Fruit fly (Drosophila melanogaster) whole organism, embryonic: ENCODE results near the gene CG31823.

Experiments
- Aef1 ChIP-seq: fragments of 200-800 bp; sonication (Bioruptor generic); IDR thresholded peaks from 3 replicates; pipeline ENCODE4 v1.3.6; 2022; ENCODE audit warnings: missing biosample characterization, missing genetic modification characterization
- Bgb ChIP-seq: fragments of 200-800 bp; sonication (Bioruptor generic); IDR thresholded peaks from 2 replicates; pipeline ENCODE4 v1.3.6; 2022; ENCODE audit warnings: missing biosample characterization, missing genetic modification characterization; ENCODE audit not compliant: partially characterized antibody
- CG10462 ChIP-seq: fragments of 200-800 bp; sonication (Bioruptor generic); optimal IDR thresholded peaks from 2 replicates; lab custom pipeline; 2016; ENCODE audit warnings: missing biosample characterization, missing genetic modification characterization
- CG11398 ChIP-seq: fragments of 200-800 bp; sonication (Bioruptor generic); optimal IDR thresholded peaks from 2 replicates; lab custom pipeline; 2016; ENCODE audit warnings: missing biosample characterization, missing genetic modification characterization
- CG14441 ChIP-seq: fragments of 200-800 bp; sonication (Bioruptor generic); IDR thresholded peaks from 2 replicates; pipeline ENCODE4 v1.3.6; 2022; ENCODE audit warnings: missing biosample characterization, missing genetic modification characterization
- CG15011 ChIP-seq: fragments of 200-800 bp; sonication (Bioruptor generic); optimal IDR thresholded peaks from 3 replicates; lab custom pipeline; 2018; ENCODE audit warnings: missing biosample characterization, mild to moderate bottlenecking, missing genetic modification characterization
- CG15479 ChIP-seq: fragments of 200-800 bp; sonication (Bioruptor generic); optimal IDR thresholded peaks from 3 replicates; lab custom pipeline; 2019; ENCODE audit warnings: missing biosample characterization, mild to moderate bottlenecking, missing genetic modification characterization, moderate library complexity
- CG15601 ChIP-seq: fragments of 200-800 bp; sonication (Bioruptor generic); optimal IDR thresholded peaks from 3 replicates; lab custom pipeline; 2019; ENCODE audit warnings: missing biosample characterization, mild to moderate bottlenecking, missing genetic modification characterization, moderate library complexity
- CG18764 ChIP-seq: fragments of 200-800 bp; sonication (Bioruptor generic); optimal IDR thresholded peaks from 3 replicates; lab custom pipeline; 2016; ENCODE audit warnings: missing biosample characterization, missing genetic modification characterization
- CG30403 ChIP-seq: fragments of 200-800 bp; sonication (Bioruptor generic); optimal IDR thresholded peaks from 3 replicates; lab custom pipeline; 2016; ENCODE audit warnings: missing biosample characterization, missing genetic modification characterization
- CG3281 ChIP-seq: fragments of 200-800 bp; sonication (Bioruptor generic); optimal IDR thresholded peaks from 3 replicates; lab custom pipeline; 2017; ENCODE audit warnings: missing biosample characterization, mild to moderate bottlenecking, missing genetic modification characterization
- CG34224 ChIP-seq: fragments of 200-800 bp; sonication (Bioruptor generic); IDR thresholded peaks from 3 replicates; pipeline ENCODE4 v1.3.6; 2022; ENCODE audit warnings: missing biosample characterization, missing genetic modification characterization; ENCODE audit not compliant: partially characterized antibody
- CG34376 ChIP-seq: fragments of 200-800 bp; sonication (Bioruptor generic); optimal IDR thresholded peaks from 2 replicates; lab custom pipeline; 2018; ENCODE audit warnings: missing biosample characterization, mild to moderate bottlenecking, missing genetic modification characterization
- CG34422 ChIP-seq: fragments of 200-800 bp; sonication (Bioruptor generic); IDR thresholded peaks from 3 replicates; pipeline ENCODE4 v1.3.6; 2022; ENCODE audit warnings: missing biosample characterization, missing genetic modification characterization
- CG7372 ChIP-seq: fragments of 200-800 bp; sonication (Bioruptor generic); IDR thresholded peaks from 2 replicates; pipeline ENCODE4 v1.3.6; 2022; ENCODE audit warnings: missing biosample characterization, missing genetic modification characterization
- CG8924 ChIP-seq: fragments of 200-800 bp; optimal IDR thresholded peaks from 3 replicates; lab custom pipeline; 2019; ENCODE audit warnings: missing biosample characterization, mild to moderate bottlenecking, missing genetic modification characterization, moderate library complexity
- Deaf1 ChIP-seq: fragments of 200-800 bp; optimal IDR thresholded peaks from 3 replicates; lab custom pipeline; 2019; ENCODE audit warnings: missing biosample characterization, mild to moderate bottlenecking, missing genetic modification characterization, moderate library complexity
- Dll ChIP-seq: fragments of 200-800 bp; sonication (Bioruptor generic); IDR thresholded peaks from 4 replicates; pipeline ENCODE4 v1.3.6; 2022; ENCODE audit warnings: missing biosample characterization, missing genetic modification characterization; ENCODE audit not compliant: partially characterized antibody
- Ets65A ChIP-seq: fragments of 200-800 bp; sonication (Bioruptor generic); peaks from one replicate; lab custom pipeline; 2016; ENCODE audit warnings: missing biosample characterization, missing genetic modification characterization
- Fer2 ChIP-seq: fragments of 200-800 bp; sonication (Bioruptor generic); optimal IDR thresholded peaks from 2 replicates; lab custom pipeline; 2018; ENCODE audit warnings: missing biosample characterization, mild to moderate bottlenecking, missing genetic modification characterization, moderate library complexity
- Mad ChIP-seq: fragments of 200-800 bp; sonication (Bioruptor generic); optimal IDR thresholded peaks from 2 replicates; lab custom pipeline; 2016; ENCODE audit warnings: missing biosample characterization, missing genetic modification characterization
- Mrtf ChIP-seq: fragments of 200-800 bp; sonication (Bioruptor generic); IDR thresholded peaks from 3 replicates; pipeline ENCODE4 v1.3.6; 2022; ENCODE audit warnings: missing biosample characterization, missing genetic modification characterization
- Nf-YB ChIP-seq: fragments of 200-800 bp; sonication (Bioruptor generic); optimal IDR thresholded peaks from 3 replicates; lab custom pipeline; 2019; ENCODE audit warnings: missing biosample characterization, mild to moderate bottlenecking, missing genetic modification characterization, moderate library complexity
- Optix ChIP-seq: fragments of 200-800 bp; sonication (Bioruptor generic); IDR thresholded peaks from 3 replicates; pipeline ENCODE4 v1.3.6; 2022; ENCODE audit warnings: missing biosample characterization, missing genetic modification characterization
- PHDP ChIP-seq: fragments of 200-800 bp; sonication (Bioruptor generic); optimal IDR thresholded peaks from 3 replicates; lab custom pipeline; 2018; ENCODE audit warnings: missing biosample characterization, mild to moderate bottlenecking, missing genetic modification characterization, moderate library complexity
- Rfx ChIP-seq: fragments of 200-800 bp; sonication (Bioruptor generic); IDR thresholded peaks from 2 replicates; pipeline ENCODE4 v1.3.6; 2022; ENCODE audit warnings: missing biosample characterization, missing genetic modification characterization
- Sox102F ChIP-seq: fragments of 200-800 bp; sonication (Bioruptor generic); optimal IDR thresholded peaks from 2 replicates; lab custom pipeline; 2018; ENCODE audit warnings: missing biosample characterization, mild to moderate bottlenecking, missing genetic modification characterization, moderate library complexity
- Ssrp ChIP-seq: fragments of 200-800 bp; sonication (Bioruptor generic); optimal IDR thresholded peaks from 2 replicates; lab custom pipeline; 2018; ENCODE audit warnings: missing biosample characterization, mild to moderate bottlenecking, missing genetic modification characterization, moderate library complexity
- ac ChIP-seq: fragments of 200-800 bp; sonication (Bioruptor generic); optimal IDR thresholded peaks from 3 replicates; lab custom pipeline; 2017; ENCODE audit warnings: missing biosample characterization, mild to moderate bottlenecking, missing genetic modification characterization
- bsh ChIP-seq, 2 experiments: fragments of 200-800 bp; sonication (Bioruptor generic); optimal IDR thresholded peaks; 2 replicates each; lab custom pipeline; 2017 to 2018; ENCODE audit warnings: mild to moderate bottlenecking in 2 of 2, missing biosample characterization in 2 of 2, missing genetic modification characterization in 2 of 2, moderate library complexity in 1 of 2
- chn ChIP-seq: fragments of 200-800 bp; sonication (Bioruptor generic); optimal IDR thresholded peaks from 2 replicates; lab custom pipeline; 2016; ENCODE audit warnings: missing biosample characterization, missing genetic modification characterization
- dati ChIP-seq: fragments of 200-800 bp; sonication (Bioruptor generic); IDR thresholded peaks from 2 replicates; pipeline ENCODE4 v1.3.6; 2022; ENCODE audit warnings: missing biosample characterization, missing genetic modification characterization
- fd3F ChIP-seq: fragments of 200-800 bp; sonication (Bioruptor generic); optimal IDR thresholded peaks from 2 replicates; lab custom pipeline; 2018; ENCODE audit warnings: missing biosample characterization, mild to moderate bottlenecking, missing genetic modification characterization, moderate library complexity
- gcm2 ChIP-seq: fragments of 200-800 bp; sonication (Bioruptor generic); optimal IDR thresholded peaks from 2 replicates; lab custom pipeline; 2016; ENCODE audit warnings: missing biosample characterization, missing genetic modification characterization
- gem ChIP-seq: fragments of 200-800 bp; sonication (Bioruptor generic); optimal IDR thresholded peaks from 2 replicates; lab custom pipeline; 2019; ENCODE audit warnings: missing biosample characterization, mild to moderate bottlenecking, missing genetic modification characterization, moderate library complexity
- gt ChIP-seq: fragments of 200-800 bp; sonication (Bioruptor generic); IDR thresholded peaks from 2 replicates; pipeline ENCODE4 v1.3.6; 2022; ENCODE audit warnings: missing biosample characterization, missing genetic modification characterization
- jumu ChIP-seq: fragments of 200-800 bp; sonication (Bioruptor generic); optimal IDR thresholded peaks from 3 replicates; lab custom pipeline; 2016; ENCODE audit warnings: missing biosample characterization, missing genetic modification characterization
- kni ChIP-seq: fragments of 200-800 bp; sonication (Bioruptor generic); optimal IDR thresholded peaks from 3 replicates; lab custom pipeline; 2017; ENCODE audit warnings: mild to moderate bottlenecking, missing biosample characterization, missing genetic modification reagents, missing genetic modification characterization
- lmd ChIP-seq: fragments of 200-800 bp; sonication (Bioruptor generic); IDR thresholded peaks from 2 replicates; pipeline ENCODE4 v1.3.6; 2022; ENCODE audit warnings: missing biosample characterization, missing genetic modification characterization
- maf-S ChIP-seq: fragments of 200-800 bp; sonication (Bioruptor generic); optimal IDR thresholded peaks from 2 replicates; lab custom pipeline; 2016; ENCODE audit warnings: missing biosample characterization, missing genetic modification characterization
- pnt ChIP-seq: fragments of 200-800 bp; sonication (Bioruptor generic); optimal IDR thresholded peaks from 3 replicates; lab custom pipeline; 2016; ENCODE audit warnings: missing biosample characterization, missing genetic modification characterization
- prd ChIP-seq, 3 experiments: fragments of >200 bp in 2 of 3; fragments of 200-800 bp in 1 of 3; sonication (Bioruptor generic) in 1 of 3; optimal IDR thresholded peaks in 2 of 3; IDR thresholded peaks in 1 of 3; 2 replicates in 2 of 3; 3 replicates in 1 of 3; pipeline versions ENCODE4 v1.3.6 to Lab custom; 2017 to 2022; ENCODE audit warnings: missing biosample characterization in 1 of 3, missing genetic modification characterization in 1 of 3
- ranshi ChIP-seq: fragments of 200-800 bp; sonication (Bioruptor generic); IDR thresholded peaks from 2 replicates; pipeline ENCODE4 v1.3.6; 2022; ENCODE audit warnings: missing biosample characterization, missing genetic modification characterization
- sd ChIP-seq: fragments of 200-800 bp; sonication (Bioruptor generic); optimal IDR thresholded peaks from 3 replicates; lab custom pipeline; 2018; ENCODE audit warnings: missing biosample characterization, mild to moderate bottlenecking, missing genetic modification characterization, moderate library complexity
- sr ChIP-seq: fragments of 200-800 bp; sonication (Bioruptor generic); IDR thresholded peaks from 3 replicates; pipeline ENCODE4 v1.3.6; 2022; ENCODE audit warnings: missing biosample characterization, missing genetic modification characterization
- ssp ChIP-seq: fragments of 200-800 bp; sonication (Bioruptor generic); IDR thresholded peaks from 2 replicates; pipeline ENCODE4 v1.3.6; 2022; ENCODE audit warnings: missing biosample characterization, missing genetic modification characterization
- tin ChIP-seq: fragments of 200-800 bp; sonication (Bioruptor generic); optimal IDR thresholded peaks from 3 replicates; lab custom pipeline; 2016; ENCODE audit warnings: missing biosample characterization, missing genetic modification characterization

The CG31823 gene

DNA sequence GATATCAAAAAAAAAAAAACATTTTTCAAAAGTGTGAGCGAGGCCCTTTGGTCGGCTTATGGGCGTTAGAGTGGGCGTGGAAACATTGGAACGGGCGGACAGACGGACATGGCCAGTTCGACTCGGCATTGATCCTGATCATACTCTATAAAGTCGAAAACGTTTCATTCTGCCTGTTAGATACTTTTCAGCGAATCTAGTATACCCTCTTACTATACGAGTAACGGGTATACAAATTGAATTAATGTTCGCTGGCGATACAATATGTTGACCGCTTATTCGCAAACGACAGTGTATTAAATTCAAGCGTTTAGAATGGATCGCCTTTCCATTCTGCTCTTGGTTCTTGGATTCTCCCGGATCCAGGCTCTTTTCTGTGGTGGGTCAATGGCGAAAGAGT is 22.8 kb upstream of the CG31823 start, which contains the start of gene CG4793:
Gene CG4793 (plus strand): TSS at position 301 of the 400 bp plus-strand sequence.
- TF ChIP-seq chn (GFP tag; lab: Kevin White, UChicago) (no peak), CG3281 (no peak), prd (optimal IDR thresholded peaks at IDR 0.05; lab: Kevin White, UChicago) (no peak), prd (GFP tag; IDR thresholded peaks at IDR 0.05; lab: Robert Waterston, UW) (no peak)
- TF ChIP-seq, all 482 proteins: peak for 0

dm6 chr2L:15916588-15916987 is 16.3 kb upstream of the CG31823 start, which contains the start of gene CG13244:
Gene CG13244, plus strand, starts transcription at chr2L:15916888.
- TF ChIP-seq Ets65A (GFP tag; lab: Kevin White, UChicago) (peak; percentile 41), PHDP (no peak)

- TF ChIP-seq Sox102F (GFP tag; lab: Kevin White, UChicago) = no peak
- no peak for TF ChIP-seq CG14441 (GFP tag; lab: Robert Waterston, UW)
- no peak for TF ChIP-seq maf-S (GFP tag; lab: Kevin White, UChicago)
- no peak for TF ChIP-seq Fer2 (tag; lab: Kevin White, UChicago)
- no peak for TF ChIP-seq pnt (GFP tag; lab: Kevin White, UChicago)
- TF ChIP-seq ssp (GFP tag; lab: Robert Waterston, UW) = no peak
- no peak for TF ChIP-seq Mad
- peak; percentile 81 for TF ChIP-seq CG34376 (GFP tag; lab: Kevin White, UChicago)
- no peak for TF ChIP-seq ac
- TF ChIP-seq CG34422 (GFP tag; lab: Robert Waterston, UW) = no peak
- TF ChIP-seq CG15479 = no peak
- TF ChIP-seq Bgb (GFP tag; lab: Robert Waterston, UW) = no peak; the same call in 1 of the 2 replicates
- TF ChIP-seq jumu = no peak
- TF ChIP-seq CG15011 (GFP tag; lab: Kevin White, UChicago) = no peak
- no peak for TF ChIP-seq gt (GFP tag; lab: Robert Waterston, UW)
- no peak for TF ChIP-seq CG18764 (GFP tag; lab: Kevin White, UChicago)
- no peak for TF ChIP-seq gcm2
- no peak for TF ChIP-seq tin (GFP tag; lab: Kevin White, UChicago)
- TF ChIP-seq CG8924 (tag; lab: Kevin White, UChicago) = peak; percentile 91
- TF ChIP-seq sr = no peak
- TF ChIP-seq Rfx (GFP tag; lab: Robert Waterston, UW) = no peak
- TF ChIP-seq lmd (GFP tag; lab: Robert Waterston, UW) = no peak
- TF ChIP-seq CG34224 (GFP tag; lab: Robert Waterston, UW) = peak; percentile 30; the same call in 1 of the 3 replicates
- TF ChIP-seq fd3F (GFP tag; lab: Kevin White, UChicago) = no peak
- TF ChIP-seq bsh (GFP tag; optimal IDR thresholded peaks at IDR 0.05; lab: Kevin White, UChicago) = no peak
- no peak for TF ChIP-seq dati (GFP tag; lab: Robert Waterston, UW)
- no peak for TF ChIP-seq ranshi (GFP tag; lab: Robert Waterston, UW)
- peak; percentile 91 for TF ChIP-seq CG7372
- peak; percentile 75 for TF ChIP-seq kni (GFP tag; lab: Kevin White, UChicago)
- no peak for TF ChIP-seq Nf-YB (GFP tag; lab: Kevin White, UChicago)
- TF ChIP-seq CG30403 (GFP tag; lab: Kevin White, UChicago) = no peak
- TF ChIP-seq Aef1 = peak; percentile 11; the same call in 1 of the 3 replicates
- TF ChIP-seq CG11398 (GFP tag; lab: Kevin White, UChicago) = no peak
- TF ChIP-seq Mrtf (GFP tag; lab: Robert Waterston, UW) = no peak
- TF ChIP-seq Deaf1 = peak; percentile 83
- no peak for TF ChIP-seq gem (tag; lab: Kevin White, UChicago)
- no peak for TF ChIP-seq CG15601 (tag; lab: Kevin White, UChicago)
- TF ChIP-seq Optix (GFP tag; lab: Robert Waterston, UW) = no peak
- no peak for TF ChIP-seq CG10462 (GFP tag; lab: Kevin White, UChicago)
- no peak for TF ChIP-seq Ssrp (tag; lab: Kevin White, UChicago)
- 0 out of 4 replicates have a peak, but pooled peaks have one; percentile 44 for TF ChIP-seq Dll (GFP tag; lab: Robert Waterston, UW)
- TF ChIP-seq sd (tag; lab: Kevin White, UChicago) = peak; percentile 55
These were observed 13.3 kb upstream of the CG31823 start for dm6 chr2L:15913674-15914037.
